Fruit fly (Drosophila melanogaster) whole organism, prepupa: ENCODE results near the gene shi.

Source experiments
- Blimp-1 ChIP-seq: fragments of 200-800 bp; sonication (Bioruptor generic); optimal IDR thresholded peaks from 3 replicates; lab custom pipeline; 2017; ENCODE audit warnings: missing biosample characterization, missing genetic modification characterization, mild to moderate bottlenecking, moderate library complexity, missing genetic modification reagents
- CG10631 ChIP-seq: fragments of 200-800 bp; sonication (Bioruptor generic); optimal IDR thresholded peaks from 2 replicates; lab custom pipeline; 2016; ENCODE audit warnings: missing biosample characterization, missing genetic modification characterization
- CG10669 ChIP-seq: fragments of 200-800 bp; sonication (Bioruptor generic); optimal IDR thresholded peaks from 3 replicates; lab custom pipeline; 2018; ENCODE audit warnings: missing biosample characterization, mild to moderate bottlenecking, missing genetic modification characterization, moderate library complexity
- CG11902 ChIP-seq: fragments of 200-800 bp; sonication (Bioruptor generic); optimal IDR thresholded peaks from 3 replicates; lab custom pipeline; 2016; ENCODE audit warnings: missing biosample characterization, missing genetic modification characterization
- CG16779 ChIP-seq: fragments of 200-800 bp; sonication (Bioruptor generic); optimal IDR thresholded peaks from 3 replicates; lab custom pipeline; 2017; ENCODE audit warnings: missing biosample characterization, mild to moderate bottlenecking, missing genetic modification characterization
- CG3032 ChIP-seq: fragments of 200-800 bp; optimal IDR thresholded peaks from 2 replicates; lab custom pipeline; 2019; ENCODE audit warnings: missing biosample characterization, mild to moderate bottlenecking, missing genetic modification characterization, moderate library complexity
- CG32006 ChIP-seq: fragments of 200-800 bp; sonication (Bioruptor generic); optimal IDR thresholded peaks from 3 replicates; lab custom pipeline; 2017; ENCODE audit warnings: missing biosample characterization, mild to moderate bottlenecking, missing genetic modification characterization
- CG34406 ChIP-seq: fragments of 200-800 bp; sonication (Bioruptor generic); optimal IDR thresholded peaks from 3 replicates; lab custom pipeline; 2016; ENCODE audit warnings: missing biosample characterization, missing genetic modification characterization
- CG4318 ChIP-seq: fragments of 200-800 bp; sonication (Bioruptor generic); optimal IDR thresholded peaks from 3 replicates; lab custom pipeline; 2017; ENCODE audit warnings: missing biosample characterization, mild to moderate bottlenecking, missing genetic modification characterization
- CG6163 ChIP-seq: fragments of 200-800 bp; sonication (Bioruptor generic); IDR thresholded peaks from 3 replicates; pipeline ENCODE4 v1.3.6; 2022; ENCODE audit warnings: missing biosample characterization, missing genetic modification characterization
- CG6808 ChIP-seq: fragments of 200-800 bp; sonication (Bioruptor generic); optimal IDR thresholded peaks from 3 replicates; lab custom pipeline; 2017; ENCODE audit warnings: missing biosample characterization, missing genetic modification characterization, mild to moderate bottlenecking, moderate library complexity, missing genetic modification reagents
- CG7368 ChIP-seq: fragments of 200-800 bp; sonication (Bioruptor generic); optimal IDR thresholded peaks from 3 replicates; lab custom pipeline; 2016; ENCODE audit warnings: missing biosample characterization, missing genetic modification characterization
- CG9139 ChIP-seq: fragments of 200-800 bp; sonication (Bioruptor generic); optimal IDR thresholded peaks from 3 replicates; lab custom pipeline; 2017; ENCODE audit warnings: missing biosample characterization, mild to moderate bottlenecking, missing genetic modification characterization
- Eip75B ChIP-seq: fragments of 200-800 bp; sonication (Bioruptor generic); optimal IDR thresholded peaks from 3 replicates; lab custom pipeline; 2016; ENCODE audit warnings: missing biosample characterization, missing genetic modification characterization
- Eip78C ChIP-seq: fragments of 200-800 bp; sonication (Bioruptor generic); peaks from one replicate; lab custom pipeline; 2016; ENCODE audit warnings: missing biosample characterization, missing genetic modification characterization
- Ets21C ChIP-seq: fragments of 200-800 bp; sonication (Bioruptor generic); optimal IDR thresholded peaks from 3 replicates; lab custom pipeline; 2016; ENCODE audit warnings: missing biosample characterization, missing genetic modification characterization
- Hr38 ChIP-seq: sonication (Bioruptor generic); optimal IDR thresholded peaks from 2 replicates; lab custom pipeline; 2016; ENCODE audit warnings: missing biosample characterization, missing genetic modification characterization
- Hr39 ChIP-seq: fragments of 200-800 bp; sonication (Bioruptor generic); optimal IDR thresholded peaks from 2 replicates; lab custom pipeline; 2016; ENCODE audit warnings: missing biosample characterization, missing genetic modification characterization
- Hr4 ChIP-seq: fragments of 200-800 bp; sonication (Bioruptor generic); optimal IDR thresholded peaks from 3 replicates; lab custom pipeline; 2016; ENCODE audit warnings: missing biosample characterization, missing genetic modification characterization
- OdsH ChIP-seq: fragments of 200-800 bp; sonication (Bioruptor generic); optimal IDR thresholded peaks from 3 replicates; lab custom pipeline; 2016; ENCODE audit warnings: missing biosample characterization, missing genetic modification characterization
- Smox ChIP-seq: fragments of 200-800 bp; sonication (Bioruptor generic); optimal IDR thresholded peaks from 3 replicates; lab custom pipeline; 2016; ENCODE audit warnings: missing biosample characterization, missing genetic modification characterization
- Sox102F ChIP-seq: fragments of 200-800 bp; sonication (Bioruptor generic); optimal IDR thresholded peaks from 2 replicates; lab custom pipeline; 2016; ENCODE audit warnings: missing biosample characterization, mild to moderate bottlenecking, missing genetic modification characterization
- cyc ChIP-seq: fragments of 200-800 bp; sonication (Bioruptor generic); optimal IDR thresholded peaks from 3 replicates; lab custom pipeline; 2016; ENCODE audit warnings: missing biosample characterization, missing genetic modification characterization
- dsx ChIP-seq: fragments of 200-800 bp; optimal IDR thresholded peaks from 3 replicates; lab custom pipeline; 2019; ENCODE audit warnings: missing biosample characterization, mild to moderate bottlenecking, missing genetic modification characterization, moderate library complexity; ENCODE audit not compliant: poor library complexity, severe bottlenecking
- eg ChIP-seq: fragments of 200-800 bp; sonication (Bioruptor generic); IDR thresholded peaks from 3 replicates; pipeline ENCODE4 v1.3.6; 2022; ENCODE audit warnings: missing biosample characterization, missing genetic modification characterization
- fkh ChIP-seq: fragments of 200-800 bp; sonication (Bioruptor generic); optimal IDR thresholded peaks from 3 replicates; lab custom pipeline; 2017; ENCODE audit warnings: missing biosample characterization, mild to moderate bottlenecking, missing genetic modification characterization, moderate library complexity
- lz ChIP-seq: fragments of 200-800 bp; sonication (Bioruptor generic); optimal IDR thresholded peaks from 3 replicates; lab custom pipeline; 2016; ENCODE audit warnings: missing biosample characterization, missing genetic modification characterization
- salr ChIP-seq, 2 experiments: fragments of 200-800 bp; sonication (Bioruptor generic); optimal IDR thresholded peaks; 3 replicates each; lab custom pipeline; 2016 to 2018; ENCODE audit warnings: missing biosample characterization in 2 of 2, missing genetic modification characterization in 2 of 2, mild to moderate bottlenecking in 1 of 2
- ss ChIP-seq, 2 experiments: fragments of 200-800 bp; sonication (Bioruptor generic); optimal IDR thresholded peaks; 2 replicates in 1 of 2; 3 replicates in 1 of 2; lab custom pipeline; 2017 to 2018; ENCODE audit warnings: mild to moderate bottlenecking in 2 of 2, missing biosample characterization in 2 of 2, missing genetic modification characterization in 2 of 2, moderate library complexity in 1 of 2
- svp ChIP-seq: fragments of 200-800 bp; sonication (Bioruptor generic); peaks from one replicate; lab custom pipeline; 2016; ENCODE audit warnings: missing biosample characterization, missing genetic modification characterization
- topi ChIP-seq: fragments of 200-800 bp; sonication (Bioruptor generic); optimal IDR thresholded peaks from 3 replicates; lab custom pipeline; 2016; ENCODE audit warnings: missing biosample characterization, missing genetic modification characterization
- vri ChIP-seq: fragments of 200-800 bp; sonication (Bioruptor generic); optimal IDR thresholded peaks from 3 replicates; lab custom pipeline; 2016; ENCODE audit warnings: missing biosample characterization, mild to moderate bottlenecking, missing genetic modification characterization

shi gene

dm6 chrX:15921655-15922054 lies 29.7 kb downstream of the shi start, which contains the start of gene CG8916:
TSS of gene CG8916 (plus strand) at chrX:15921955.
- TF ChIP-seq CG7368 (GFP tag; lab: Kevin White, UChicago) (no peak), salr (GFP tag; optimal IDR thresholded peaks at IDR 0.05; lab: Kevin White, UChicago) (no peak), CG16779 (tag; lab: Kevin White, UChicago) (no peak), CG34406 (GFP tag; lab: Kevin White, UChicago) (no peak), Sox102F (GFP tag; lab: Kevin White, UChicago) (no peak), CG10669 (GFP tag; lab: Kevin White, UChicago) (no peak), svp (GFP tag; lab: Kevin White, UChicago) (no peak), eg (GFP tag; lab: Robert Waterston, UW) (no peak), CG9139 (no peak)

- TF ChIP-seq CG4318 (GFP tag; lab: Kevin White, UChicago) = no peak
- no peak for TF ChIP-seq OdsH (GFP tag; lab: Kevin White, UChicago)
- TF ChIP-seq dsx = no peak
- no peak for TF ChIP-seq topi (GFP tag; lab: Kevin White, UChicago)
- no peak for TF ChIP-seq CG11902
- TF ChIP-seq cyc (GFP tag; lab: Kevin White, UChicago) = no peak
- TF ChIP-seq ss (GFP tag; optimal IDR thresholded peaks at IDR 0.05; lab: Kevin White, UChicago) = no peak
- TF ChIP-seq Hr38 = no peak
- TF ChIP-seq svp (GFP tag; lab: Kevin White, UChicago) = no peak
- TF ChIP-seq CG32006 = no peak
Observed at dm6 chrX:15924805-15925204, 32.9 kb downstream of the shi start, which contains the start of gene Lcch3. TSS of gene Lcch3 (plus strand) at chrX:15925105.

dm6 chrX:15933504-15934225 lies 41.7 kb downstream of the shi start, which contains the start of gene Ranbp16:
TSS of gene Ranbp16 (minus strand) at chrX:15933867.
- no peak for TF ChIP-seq Eip78C (GFP tag; lab: Kevin White, UChicago)
- TF ChIP-seq CG3032 (tag; lab: Kevin White, UChicago) = no peak
- TF ChIP-seq Ets21C (GFP tag; lab: Kevin White, UChicago) = no peak
- no peak for TF ChIP-seq Hr39 (GFP tag; lab: Kevin White, UChicago)
- no peak for TF ChIP-seq CG10631 (GFP tag; lab: Kevin White, UChicago)
- no peak for TF ChIP-seq cyc (GFP tag; lab: Kevin White, UChicago)
- TF ChIP-seq Eip75B = no peak
- no peak for TF ChIP-seq fkh
- TF ChIP-seq ss (GFP tag; optimal IDR thresholded peaks at IDR 0.05; lab: Kevin White, UChicago) = no peak
- no peak for TF ChIP-seq CG6163 (GFP tag; lab: Robert Waterston, UW)
- no peak for TF ChIP-seq CG6808 (GFP tag; lab: Kevin White, UChicago)
- TF ChIP-seq vri (GFP tag; lab: Kevin White, UChicago) = no peak
- no peak for TF ChIP-seq Smox (GFP tag; lab: Kevin White, UChicago)
- TF ChIP-seq, all 60 proteins: peak for 0

- TF ChIP-seq lz (GFP tag; lab: Kevin White, UChicago) (peak; percentile 16), Blimp-1 (GFP tag; lab: Kevin White, UChicago) (no peak), eg (GFP tag; lab: Robert Waterston, UW) (no peak), Eip78C (GFP tag; lab: Kevin White, UChicago) (peak; percentile 64), CG11902 (no peak), CG34406 (GFP tag; lab: Kevin White, UChicago) (no peak), Hr4 (GFP tag; lab: Kevin White, UChicago) (peak; percentile 33), CG3032 (tag; lab: Kevin White, UChicago) (peak; percentile 30)
- TF ChIP-seq, all 60 proteins: peak for 4
Observed at dm6 chrX:15934226-15934547, 42.3 kb downstream of the shi start.
